Worm (Caenorhabditis elegans): Measurements from ENCODE around the gene mfsd-11.

The mfsd-11 gene

ce11 chrX:12162659-12163058 is 8.8 kb upstream of the mfsd-11 start:
- no peak for TF ChIP-seq ztf-23 (GFP tag; IDR thresholded peaks at IDR 0.05)
- no peak for TF ChIP-seq med-1 (GFP tag; optimal IDR thresholded peaks at IDR 0.05; ENCODE audit: insufficient read depth)
- TF ChIP-seq ztf-29 (GFP tag; IDR thresholded peaks at IDR 0.05): no peak
- TF ChIP-seq cog-1 (tag; optimal IDR thresholded peaks at IDR 0.05): no peak
- no peak for TF ChIP-seq tab-1 (GFP tag; IDR thresholded peaks at IDR 0.05)
- TF ChIP-seq flt-1 (GFP tag; IDR thresholded peaks at IDR 0.05): no peak
- TF ChIP-seq klf-2 (GFP tag; conservative IDR thresholded peaks at IDR 0.05): no peak

- TF ChIP-seq med-1 (GFP tag; optimal IDR thresholded peaks at IDR 0.05; ENCODE audit: insufficient read depth) (no peak), ref-1 (GFP tag; conservative IDR thresholded peaks at IDR 0.05) (no peak), cog-1 (tag; optimal IDR thresholded peaks at IDR 0.05) (no peak), T22C8.4 (GFP tag; IDR thresholded peaks at IDR 0.05) (no peak), tab-1 (GFP tag; IDR thresholded peaks at IDR 0.05) (no peak), ztf-23 (GFP tag; IDR thresholded peaks at IDR 0.05) (no peak), ztf-29 (GFP tag; IDR thresholded peaks at IDR 0.05) (no peak), flt-1 (GFP tag; IDR thresholded peaks at IDR 0.05) (no peak), klf-2 (GFP tag; conservative IDR thresholded peaks at IDR 0.05) (no peak)
Observed at ce11 chrX:12160002-12160690, 6.2 kb upstream of the mfsd-11 start, which contains the start of gene F57G12.2. Gene F57G12.2 (minus strand): TSS chrX:12160052.

- no peak for TF ChIP-seq flt-1 (GFP tag; IDR thresholded peaks at IDR 0.05)
- TF ChIP-seq cog-1 (tag; optimal IDR thresholded peaks at IDR 0.05): peak; percentile 0
- no peak for TF ChIP-seq med-1 (GFP tag; optimal IDR thresholded peaks at IDR 0.05; ENCODE audit: insufficient read depth)
- no peak for TF ChIP-seq T22C8.4 (GFP tag; IDR thresholded peaks at IDR 0.05)
Observed at ce11 chrX:12158641-12159040, 4.7 kb upstream of the mfsd-11 start.

- no peak for TF ChIP-seq ztf-23 (GFP tag; IDR thresholded peaks at IDR 0.05)
- TF ChIP-seq ref-1 (GFP tag; conservative IDR thresholded peaks at IDR 0.05): no peak
- no peak for TF ChIP-seq T22C8.4 (GFP tag; IDR thresholded peaks at IDR 0.05)
- TF ChIP-seq cog-1 (tag; optimal IDR thresholded peaks at IDR 0.05): no peak
- no peak for TF ChIP-seq med-1 (GFP tag; optimal IDR thresholded peaks at IDR 0.05; ENCODE audit: insufficient read depth)
- no peak for TF ChIP-seq flt-1 (GFP tag; IDR thresholded peaks at IDR 0.05)
- TF ChIP-seq klf-2 (GFP tag; conservative IDR thresholded peaks at IDR 0.05): no peak
Observed at ce11 chrX:12149638-12150137, 4.2 kb downstream of the mfsd-11 start, which contains the start of gene znf-474. Gene znf-474 (plus strand): TSS chrX:12149924.

- no peak for TF ChIP-seq cog-1 (tag; optimal IDR thresholded peaks at IDR 0.05)
- no peak for TF ChIP-seq tab-1 (GFP tag; IDR thresholded peaks at IDR 0.05)
- no peak for TF ChIP-seq T22C8.4 (GFP tag; IDR thresholded peaks at IDR 0.05)
- TF ChIP-seq flt-1 (GFP tag; IDR thresholded peaks at IDR 0.05): no peak
- no peak for TF ChIP-seq ztf-23 (GFP tag; IDR thresholded peaks at IDR 0.05)
- TF ChIP-seq ref-1 (GFP tag; conservative IDR thresholded peaks at IDR 0.05): no peak
- TF ChIP-seq klf-2 (GFP tag; conservative IDR thresholded peaks at IDR 0.05): no peak
- TF ChIP-seq ztf-29 (GFP tag; IDR thresholded peaks at IDR 0.05): no peak
- TF ChIP-seq med-1 (GFP tag; optimal IDR thresholded peaks at IDR 0.05; ENCODE audit: insufficient read depth): no peak
Observed at ce11 chrX:12146453-12147085, 7.3 kb downstream of the mfsd-11 start, which contains the start of gene pycr-1. Gene pycr-1 (plus strand): TSS chrX:12146832.

- TF ChIP-seq ref-1 (GFP tag; conservative IDR thresholded peaks at IDR 0.05) (no peak), med-1 (GFP tag; optimal IDR thresholded peaks at IDR 0.05; ENCODE audit: insufficient read depth) (no peak), tab-1 (GFP tag; IDR thresholded peaks at IDR 0.05) (no peak), ztf-29 (GFP tag; IDR thresholded peaks at IDR 0.05) (no peak), klf-2 (GFP tag; conservative IDR thresholded peaks at IDR 0.05) (no peak), T22C8.4 (GFP tag; IDR thresholded peaks at IDR 0.05) (no peak), ztf-23 (GFP tag; IDR thresholded peaks at IDR 0.05) (no peak), flt-1 (GFP tag; IDR thresholded peaks at IDR 0.05) (no peak), cog-1 (tag; optimal IDR thresholded peaks at IDR 0.05) (no peak)
Observed at ce11 chrX:12145919-12146318, 8.0 kb downstream of the mfsd-11 start.

ce11 chrX:12143693-12144092 is 10.2 kb downstream of the mfsd-11 start, which contains the start of gene M153.5:
Gene M153.5 (plus strand): TSS chrX:12143993.
- TF ChIP-seq ztf-29 (GFP tag; IDR thresholded peaks at IDR 0.05) (no peak), T22C8.4 (GFP tag; IDR thresholded peaks at IDR 0.05) (no peak), ztf-23 (GFP tag; IDR thresholded peaks at IDR 0.05) (no peak), cog-1 (tag; optimal IDR thresholded peaks at IDR 0.05) (no peak), med-1 (GFP tag; optimal IDR thresholded peaks at IDR 0.05; ENCODE audit: insufficient read depth) (no peak), ref-1 (GFP tag; conservative IDR thresholded peaks at IDR 0.05) (no peak), flt-1 (GFP tag; IDR thresholded peaks at IDR 0.05) (no peak), tab-1 (GFP tag; IDR thresholded peaks at IDR 0.05) (no peak), klf-2 (GFP tag; conservative IDR thresholded peaks at IDR 0.05) (no peak)

- TF ChIP-seq flt-1 (GFP tag; IDR thresholded peaks at IDR 0.05) (no peak), klf-2 (GFP tag; conservative IDR thresholded peaks at IDR 0.05) (no peak), med-1 (GFP tag; optimal IDR thresholded peaks at IDR 0.05; ENCODE audit: insufficient read depth) (no peak), ref-1 (GFP tag; conservative IDR thresholded peaks at IDR 0.05) (0 out of 2 replicates have a peak, but pooled peaks have one; percentile 26), ztf-23 (GFP tag; IDR thresholded peaks at IDR 0.05) (no peak), cog-1 (tag; optimal IDR thresholded peaks at IDR 0.05) (no peak), tab-1 (GFP tag; IDR thresholded peaks at IDR 0.05) (no peak)
Observed at ce11 chrX:12142569-12142968, 11.3 kb downstream of the mfsd-11 start, which contains the start of gene M153.3. Gene M153.3 (plus strand): TSS chrX:12142869.

- no peak for TF ChIP-seq ztf-29 (GFP tag; IDR thresholded peaks at IDR 0.05)
- TF ChIP-seq klf-2 (GFP tag; conservative IDR thresholded peaks at IDR 0.05): no peak
Observed at ce11 chrX:12141051-12141450, 12.9 kb downstream of the mfsd-11 start, which contains the start of gene lyst-1. Gene lyst-1 (minus strand): TSS chrX:12141151.

All from whole organism, midembryonic.